Fruit fly (Drosophila melanogaster) whole organism, prepupa: ENCODE measurements around the gene CG4213.

Experiments
- Blimp-1 ChIP-seq: fragments of 200-800 bp; sonication (Bioruptor generic); optimal IDR thresholded peaks from 3 replicates; lab custom pipeline; 2017; ENCODE audit warnings: missing biosample characterization, missing genetic modification characterization, mild to moderate bottlenecking, moderate library complexity, missing genetic modification reagents
- CG11762 ChIP-seq: fragments of 200-800 bp; sonication (Bioruptor generic); optimal IDR thresholded peaks from 3 replicates; lab custom pipeline; 2016; ENCODE audit warnings: missing biosample characterization, missing genetic modification characterization; ENCODE audit not compliant: insufficient read depth
- CG15336 ChIP-seq: fragments of 200-800 bp; sonication (Bioruptor generic); IDR thresholded peaks from 2 replicates; pipeline ENCODE4 v1.3.6; 2022; ENCODE audit warnings: missing biosample characterization, missing genetic modification characterization
- CG1621 ChIP-seq: fragments of 200-800 bp; sonication (Bioruptor generic); optimal IDR thresholded peaks from 3 replicates; lab custom pipeline; 2018; ENCODE audit warnings: missing biosample characterization, mild to moderate bottlenecking, missing genetic modification characterization
- CG31627 ChIP-seq: fragments of 200-800 bp; sonication (Bioruptor generic); optimal IDR thresholded peaks from 3 replicates; lab custom pipeline; 2016; ENCODE audit warnings: missing biosample characterization, missing genetic modification characterization
- CG6854 ChIP-seq: fragments of 200-800 bp; sonication (Bioruptor generic); optimal IDR thresholded peaks from 2 replicates; lab custom pipeline; 2017; ENCODE audit warnings: missing biosample characterization, mild to moderate bottlenecking, missing genetic modification characterization
- CG8119 ChIP-seq: fragments of 200-800 bp; sonication (Bioruptor generic); IDR thresholded peaks from 3 replicates; pipeline ENCODE4 v1.3.6; 2022; ENCODE audit warnings: missing biosample characterization, missing genetic modification characterization
- Eip75B ChIP-seq: fragments of 200-800 bp; sonication (Bioruptor generic); optimal IDR thresholded peaks from 3 replicates; lab custom pipeline; 2016; ENCODE audit warnings: missing biosample characterization, missing genetic modification characterization
- Ets96B ChIP-seq: fragments of 200-800 bp; optimal IDR thresholded peaks from 2 replicates; lab custom pipeline; 2019; ENCODE audit warnings: missing biosample characterization, mild to moderate bottlenecking, missing genetic modification characterization, moderate library complexity
- Hr39 ChIP-seq: fragments of 200-800 bp; sonication (Bioruptor generic); optimal IDR thresholded peaks from 2 replicates; lab custom pipeline; 2016; ENCODE audit warnings: missing biosample characterization, missing genetic modification characterization
- dac ChIP-seq: fragments of 200-800 bp; sonication (Bioruptor generic); optimal IDR thresholded peaks from 2 replicates; lab custom pipeline; 2017; ENCODE audit warnings: missing biosample characterization, mild to moderate bottlenecking, missing genetic modification characterization
- dsx ChIP-seq: fragments of 200-800 bp; optimal IDR thresholded peaks from 3 replicates; lab custom pipeline; 2019; ENCODE audit warnings: missing biosample characterization, mild to moderate bottlenecking, missing genetic modification characterization, moderate library complexity; ENCODE audit not compliant: poor library complexity, severe bottlenecking
- fd59A ChIP-seq: fragments of 200-800 bp; sonication (Bioruptor generic); optimal IDR thresholded peaks from 2 replicates; lab custom pipeline; 2017; ENCODE audit warnings: missing biosample characterization, mild to moderate bottlenecking, missing genetic modification characterization, missing genetic modification reagents
- topi ChIP-seq: fragments of 200-800 bp; sonication (Bioruptor generic); optimal IDR thresholded peaks from 3 replicates; lab custom pipeline; 2016; ENCODE audit warnings: missing biosample characterization, missing genetic modification characterization

DNA sequence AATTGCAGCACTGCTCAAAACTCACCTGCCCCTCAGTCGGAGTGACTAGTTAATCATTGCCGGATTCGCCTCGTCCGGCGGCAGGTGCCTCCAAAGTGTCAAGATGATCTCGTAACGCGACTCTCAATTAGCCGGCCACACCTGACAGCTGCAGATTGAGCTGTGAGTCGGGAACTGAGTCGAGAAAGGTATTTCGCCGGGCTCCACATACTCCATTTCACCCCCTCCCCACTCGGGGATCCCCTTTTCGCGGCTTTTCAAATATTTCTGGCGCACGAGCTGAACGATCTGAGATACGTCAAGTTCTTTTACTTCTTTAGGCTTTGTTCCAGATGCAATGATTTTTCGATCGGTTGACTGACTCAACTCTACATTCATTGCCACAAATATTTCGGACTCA lies 24.5 kb upstream of the CG4213 start:
- TF ChIP-seq fd59A (GFP tag; lab: Kevin White, UChicago) (no peak), CG6854 (GFP tag; lab: Kevin White, UChicago) (no peak), CG31627 (GFP tag; lab: Kevin White, UChicago) (no peak), dac (no peak), CG8119 (GFP tag; lab: Robert Waterston, UW) (no peak), Eip75B (GFP tag; lab: Kevin White, UChicago) (no peak), CG1621 (no peak), Hr39 (GFP tag; lab: Kevin White, UChicago) (no peak), topi (GFP tag; lab: Kevin White, UChicago) (no peak), CG15336 (GFP tag; lab: Robert Waterston, UW) (no peak), Ets96B (no peak), dsx (GFP tag; lab: Kevin White, UChicago) (no peak), CG11762 (GFP tag; lab: Kevin White, UChicago) (no peak), Blimp-1 (no peak)
